Fruit fly (Drosophila melanogaster): Measurements from ENCODE around the gene CG16762.
A peak's percentile ranks its signal among the peaks of the same experiment; 100 is the strongest.

Gene CG16762

dm6 chr3L:2486493-2486892, 11.1 kb upstream of the CG16762 start (continued):
- TF ChIP-seq wor (GFP tag; IDR thresholded peaks at IDR 0.05) (no peak), BEAF-32 (GFP tag; optimal IDR thresholded peaks at IDR 0.05) (no peak), trh (GFP tag; optimal IDR thresholded peaks at IDR 0.05) (no peak), E2f2 (GFP tag; IDR thresholded peaks at IDR 0.05) (no peak), hbn (GFP tag; IDR thresholded peaks at IDR 0.05; ENCODE audit: partially characterized antibody) (no peak), D19A (tag; optimal IDR thresholded peaks at IDR 0.05) (peak; percentile 4), Ssrp (tag; optimal IDR thresholded peaks at IDR 0.05) (no peak), tin (GFP tag; optimal IDR thresholded peaks at IDR 0.05) (peak; percentile 40), scrt (GFP tag; optimal IDR thresholded peaks at IDR 0.05) (no peak), gsb (GFP tag; IDR thresholded peaks at IDR 0.05) (no peak), gcm2 (GFP tag; optimal IDR thresholded peaks at IDR 0.05) (no peak), CG2875 (GFP tag; optimal IDR thresholded peaks at IDR 0.05) (peak; percentile 5), Deaf1 (tag; optimal IDR thresholded peaks at IDR 0.05) (no peak), CG2712 (tag; optimal IDR thresholded peaks at IDR 0.05) (no peak), CG7745 (tag; optimal IDR thresholded peaks at IDR 0.05) (no peak), lmd (GFP tag; IDR thresholded peaks at IDR 0.05) (no peak), CG6654 (GFP tag; optimal IDR thresholded peaks at IDR 0.05) (no peak), dimm (GFP tag; IDR thresholded peaks at IDR 0.05) (no peak), sim (GFP tag; IDR thresholded peaks at IDR 0.05) (no peak), CG18476 (GFP tag; optimal IDR thresholded peaks at IDR 0.05) (no peak), sd (tag; optimal IDR thresholded peaks at IDR 0.05) (no peak), Mes4 (GFP tag; optimal IDR thresholded peaks at IDR 0.05) (no peak), Mrtf (GFP tag; IDR thresholded peaks at IDR 0.05) (no peak), CG10979 (tag; optimal IDR thresholded peaks at IDR 0.05) (peak; percentile 17), Aef1 (GFP tag; IDR thresholded peaks at IDR 0.05) (no peak), CG17385 (GFP tag; optimal IDR thresholded peaks at IDR 0.05) (no peak), TFAM (GFP tag; optimal IDR thresholded peaks at IDR 0.05) (no peak), CG13775 (GFP tag; optimal IDR thresholded peaks at IDR 0.05) (no peak), rib (GFP tag; IDR thresholded peaks at IDR 0.05) (no peak), luna (GFP tag; optimal IDR thresholded peaks at IDR 0.05) (no peak), Sin3A (optimal IDR thresholded peaks at IDR 0.05) (no peak), CG9797 (GFP tag; optimal IDR thresholded peaks at IDR 0.05) (no peak), CG17361 (GFP tag; IDR thresholded peaks at IDR 0.05) (no peak), Elba2 (GFP tag; optimal IDR thresholded peaks at IDR 0.05) (no peak), fu2 (GFP tag; optimal IDR thresholded peaks at IDR 0.05) (no peak), hkb (optimal IDR thresholded peaks at IDR 0.05) (no peak), hkb (GFP tag; IDR thresholded peaks at IDR 0.05) (0 out of 2 replicates have a peak, but pooled peaks have one; percentile 30), Ada2b (GFP tag; IDR thresholded peaks at IDR 0.05) (peak; percentile 32; the same call in 1 of the 2 replicates), bsh (GFP tag; optimal IDR thresholded peaks at IDR 0.05) (peak in 1 of 2 experiments; percentile 13), Hr39 (optimal IDR thresholded peaks at IDR 0.05) (no peak), CG13296 (GFP tag; optimal IDR thresholded peaks at IDR 0.05) (no peak), CG1647 (GFP tag; optimal IDR thresholded peaks at IDR 0.05) (no peak), Lhr (GFP tag; optimal IDR thresholded peaks at IDR 0.05) (no peak), CG12236 (GFP tag; optimal IDR thresholded peaks at IDR 0.05) (no peak), Sox102F (GFP tag; optimal IDR thresholded peaks at IDR 0.05) (peak; percentile 12), pnt (GFP tag; optimal IDR thresholded peaks at IDR 0.05) (no peak), jumu (GFP tag; optimal IDR thresholded peaks at IDR 0.05) (no peak), zfh1 (GFP tag; IDR thresholded peaks at IDR 0.05) (no peak), NK7.1 (GFP tag; optimal IDR thresholded peaks at IDR 0.05) (no peak), HmgD (GFP tag; optimal IDR thresholded peaks at IDR 0.05) (no peak), bcd (GFP tag; optimal IDR thresholded peaks at IDR 0.05) (no peak), chinmo (GFP tag; IDR thresholded peaks at IDR 0.05; ENCODE audit: partially characterized antibody) (0 out of 4 replicates have a peak, but pooled peaks have one; percentile 24), CG4404 (GFP tag; IDR thresholded peaks at IDR 0.05) (no peak)
